Worm (Caenorhabditis elegans) whole organism, L3 larva: ENCODE results near the gene mpst-4.
A peak's percentile ranks its signal among the peaks of the same experiment; 100 is the strongest.

Experiments used
- R02D3.7 ChIP-seq: fragments of 150-350 bp; optimal IDR thresholded peaks from 2 replicates; lab custom pipeline; 2014; ENCODE audit warnings: missing biosample characterization, missing genetic modification characterization
- ama-1 ChIP-seq: fragments of 150-350 bp; optimal IDR thresholded peaks from 2 replicates; lab custom pipeline; 2018
- ceh-16 ChIP-seq: sonication (generic microtip); optimal IDR thresholded peaks from 2 replicates; lab custom pipeline; 2017; ENCODE audit warnings: missing biosample characterization, missing genetic modification characterization
- ceh-28 ChIP-seq: fragments of 150-350 bp; optimal IDR thresholded peaks from 2 replicates; lab custom pipeline; 2014; ENCODE audit warnings: missing biosample characterization, missing genetic modification reagents, missing genetic modification characterization
- ceh-82 ChIP-seq: fragments of 150-350 bp; optimal IDR thresholded peaks from 2 replicates; lab custom pipeline; 2014; ENCODE audit warnings: missing biosample characterization, missing genetic modification characterization
- ceh-9 ChIP-seq: sonication (generic microtip); optimal IDR thresholded peaks from 2 replicates; lab custom pipeline; 2018; ENCODE audit warnings: missing biosample characterization, missing genetic modification characterization
- egl-5 ChIP-seq: fragments of 150-350 bp; optimal IDR thresholded peaks from 2 replicates; lab custom pipeline; 2017; ENCODE audit warnings: missing biosample characterization, missing genetic modification reagents, missing genetic modification characterization, inconsistent platforms
- elt-2 ChIP-seq: sonication (generic microtip); optimal IDR thresholded peaks from 2 replicates; lab custom pipeline; 2016; ENCODE audit warnings: missing genetic modification reagents, mild to moderate bottlenecking, missing genetic modification characterization, missing compliant biosample characterization
- elt-3 ChIP-seq, 3 experiments: fragments of 150-350 bp in 1 of 3; sonication (generic microtip) in 2 of 3; optimal IDR thresholded peaks; 2 replicates in 2 of 3; 4 replicates in 1 of 3; lab custom pipeline; 2014 to 2017; ENCODE audit warnings: missing biosample characterization in 3 of 3, missing genetic modification characterization in 3 of 3
- eor-1 ChIP-seq, 2 experiments: fragments of 150-350 bp; optimal IDR thresholded peaks; 2 replicates each; lab custom pipeline; 2014 to 2018; ENCODE audit warnings: missing biosample characterization in 2 of 2, missing genetic modification characterization in 2 of 2
- hmg-11 ChIP-seq: sonication (generic microtip); optimal IDR thresholded peaks from 2 replicates; lab custom pipeline; 2016; ENCODE audit warnings: missing genetic modification characterization, missing compliant biosample characterization
- lin-15B ChIP-seq: fragments of 150-350 bp; optimal IDR thresholded peaks from 2 replicates; lab custom pipeline; 2014; ENCODE audit warnings: missing biosample characterization, missing genetic modification characterization
- lin-39 ChIP-seq: fragments of 150-350 bp; optimal IDR thresholded peaks from 2 replicates; lab custom pipeline; 2018; ENCODE audit warnings: missing biosample characterization, missing genetic modification reagents, missing genetic modification characterization
- mdl-1 ChIP-seq: fragments of 150-350 bp; optimal IDR thresholded peaks from 2 replicates; lab custom pipeline; 2014; ENCODE audit warnings: missing biosample characterization, missing genetic modification characterization
- nfya-1 ChIP-seq: sonication (generic microtip); optimal IDR thresholded peaks from 2 replicates; lab custom pipeline; 2017; ENCODE audit warnings: missing genetic modification characterization, mild to moderate bottlenecking, missing compliant biosample characterization, antibody characterized with exemption, moderate library complexity; ENCODE audit not compliant: insufficient read depth
- nhr-11 ChIP-seq: fragments of 150-350 bp; optimal IDR thresholded peaks from 2 replicates; lab custom pipeline; 2014; ENCODE audit warnings: missing biosample characterization, missing genetic modification characterization
- nhr-23 ChIP-seq: fragments of 150-350 bp; optimal IDR thresholded peaks from 2 replicates; lab custom pipeline; 2014; ENCODE audit warnings: missing biosample characterization, missing genetic modification reagents, missing genetic modification characterization
- nhr-237 ChIP-seq: fragments of 150-350 bp; optimal IDR thresholded peaks from 2 replicates; lab custom pipeline; 2014; ENCODE audit warnings: missing biosample characterization, missing genetic modification characterization
- nhr-25 ChIP-seq: sonication (generic microtip); optimal IDR thresholded peaks from 2 replicates; lab custom pipeline; 2017; ENCODE audit warnings: missing biosample characterization, missing genetic modification characterization
- nhr-43 ChIP-seq: sonication (generic microtip); optimal IDR thresholded peaks from 2 replicates; lab custom pipeline; 2016; ENCODE audit warnings: mild to moderate bottlenecking, missing genetic modification characterization, missing compliant biosample characterization; ENCODE audit not compliant: poor library complexity, severe bottlenecking
- nhr-67 ChIP-seq: fragments of 150-350 bp; optimal IDR thresholded peaks from 2 replicates; lab custom pipeline; 2014; ENCODE audit warnings: missing biosample characterization, missing genetic modification characterization
- nhr-76 ChIP-seq: fragments of 150-350 bp; sonication (generic microtip); optimal IDR thresholded peaks from 5 replicates; lab custom pipeline; 2014; ENCODE audit warnings: missing biosample characterization, missing genetic modification characterization
- pha-4 ChIP-seq: fragments of 150-350 bp; optimal IDR thresholded peaks from 2 replicates; lab custom pipeline; 2014; ENCODE audit warnings: missing biosample characterization, missing genetic modification reagents, missing genetic modification characterization
- pqm-1 ChIP-seq: fragments of 150-350 bp; optimal IDR thresholded peaks from 2 replicates; lab custom pipeline; 2017; ENCODE audit warnings: missing biosample characterization, missing genetic modification characterization, inconsistent platforms
- skn-1 ChIP-seq: fragments of 150-350 bp; optimal IDR thresholded peaks from 2 replicates; lab custom pipeline; 2014; ENCODE audit warnings: missing biosample characterization, missing genetic modification characterization
- unc-62 ChIP-seq: fragments of 150-350 bp; sonication (generic microtip); optimal IDR thresholded peaks from 4 replicates; lab custom pipeline; 2014; ENCODE audit warnings: missing biosample characterization, missing genetic modification reagents, missing genetic modification characterization
- ztf-4 ChIP-seq: fragments of 150-350 bp; optimal IDR thresholded peaks from 2 replicates; lab custom pipeline; 2014; ENCODE audit warnings: missing biosample characterization, missing genetic modification characterization

mpst-4 gene

ce11 chrII:4888527-4889487 is 25.6 kb upstream of the mpst-4 start, which contains the start of gene pgm-1:
TSS of gene pgm-1 (plus strand) at chrII:4889437.
- TF ChIP-seq ama-1 (lab: Kevin White, UChicago) (peak; percentile 16), ztf-4 (tag; lab: Kevin White, UChicago) (no peak), nfya-1 (peak; percentile 36), pha-4 (peak; percentile 80), elt-2 (tag; lab: Kevin White, UChicago) (peak; percentile 84), nhr-23 (tag; lab: Kevin White, UChicago) (no peak), eor-1 (tag; optimal IDR thresholded peaks at IDR 0.05; lab: Kevin White, UChicago) (no peak), lin-39 (peak; percentile 2), ceh-28 (tag; lab: Kevin White, UChicago) (peak; percentile 36), ceh-9 (tag; lab: Kevin White, UChicago) (no peak), nhr-237 (no peak), mdl-1 (no peak)

ce11 chrII:4885976-4886375 is 22.7 kb upstream of the mpst-4 start, which contains the start of gene R05F9.7:
TSS of gene R05F9.7 (plus strand) at chrII:4886276.
- TF ChIP-seq ceh-16 (tag; lab: Kevin White, UChicago) = no peak

ce11 chrII:4884403-4884802 is 21.1 kb upstream of the mpst-4 start:
- no peak for TF ChIP-seq nhr-11 (tag; lab: Kevin White, UChicago)
- no peak for TF ChIP-seq ceh-9 (tag; lab: Kevin White, UChicago)
- TF ChIP-seq nhr-67 = no peak
- no peak for TF ChIP-seq hmg-11 (tag; lab: Kevin White, UChicago)
- TF ChIP-seq pha-4 = no peak
- no peak for TF ChIP-seq lin-15B (tag; lab: Kevin White, UChicago)
- no peak for TF ChIP-seq nhr-25
- no peak for TF ChIP-seq ztf-4 (tag; lab: Kevin White, UChicago)
- TF ChIP-seq R02D3.7 (tag; lab: Kevin White, UChicago) = no peak

- TF ChIP-seq elt-2 (tag; lab: Kevin White, UChicago) = peak; percentile 24
- TF ChIP-seq egl-5 (tag; lab: Kevin White, UChicago) = no peak
- TF ChIP-seq ztf-4 (tag; lab: Kevin White, UChicago) = no peak
Measured at ce11 chrII:4883412-4883811, 20.2 kb upstream of the mpst-4 start, which contains the start of gene gst-8. TSS of gene gst-8 (plus strand) at chrII:4883712.

ce11 chrII:4882498-4882897 is 19.2 kb upstream of the mpst-4 start:
- TF ChIP-seq ceh-82 (no peak), pha-4 (peak; percentile 68)

- TF ChIP-seq nhr-23 (tag; lab: Kevin White, UChicago) (peak; percentile 34), pha-4 (peak; percentile 92), nfya-1 (peak; percentile 40), elt-3 (tag; optimal IDR thresholded peaks at IDR 0.05; lab: Kevin White, UChicago) (no peak), skn-1 (tag; lab: Kevin White, UChicago) (peak; percentile 96), lin-39 (peak; percentile 26), nhr-25 (peak; percentile 25), nhr-11 (tag; lab: Kevin White, UChicago) (no peak), pqm-1 (tag; lab: Kevin White, UChicago) (peak; percentile 76), nhr-43 (tag; lab: Kevin White, UChicago) (no peak), elt-2 (tag; lab: Kevin White, UChicago) (peak; percentile 92)
Measured at ce11 chrII:4881727-4882126, 18.5 kb upstream of the mpst-4 start, which contains the start of gene gst-7. TSS of gene gst-7 (plus strand) at chrII:4882062.

- TF ChIP-seq pqm-1 (tag; lab: Kevin White, UChicago) (peak; percentile 59), nhr-76 (tag; lab: Kevin White, UChicago) (no peak), pha-4 (peak; percentile 53), unc-62 (no peak), elt-2 (tag; lab: Kevin White, UChicago) (peak; percentile 76), nhr-25 (no peak), nhr-43 (tag; lab: Kevin White, UChicago) (no peak), skn-1 (tag; lab: Kevin White, UChicago) (peak; percentile 81)
Measured at ce11 chrII:4879629-4880028, 16.4 kb upstream of the mpst-4 start, which contains the start of gene gst-6. TSS of gene gst-6 (plus strand) at chrII:4879891.
